Worm (Caenorhabditis elegans): ENCODE measurements around the gene F13E9.16.
A peak's percentile ranks its signal among the peaks of the same experiment; 100 is the strongest.

The F13E9.16 gene

ce11 chrIV:10933062-10933552 lies 45.9 kb upstream of the F13E9.16 start, which contains the start of the genes dnc-1 and lsm-7 (continued):
- no peak for TF ChIP-seq sptf-1 (tag; optimal IDR thresholded peaks at IDR 0.05)
- peak in 1 of 2 experiments; percentile 3 for TF ChIP-seq egl-27 (tag; optimal IDR thresholded peaks at IDR 0.05)
- TF ChIP-seq tlp-1 (tag; optimal IDR thresholded peaks at IDR 0.05), result no peak
- TF ChIP-seq nhr-12 (tag; optimal IDR thresholded peaks at IDR 0.05), result no peak
- TF ChIP-seq ceh-82 (tag; optimal IDR thresholded peaks at IDR 0.05), result peak; percentile 53 to 73 (median 63)
- TF ChIP-seq mep-1 (tag; optimal IDR thresholded peaks at IDR 0.05), result peak; percentile 86
- TF ChIP-seq nhr-19 (GFP tag; conservative IDR thresholded peaks at IDR 0.05), result peak; percentile 50
- TF ChIP-seq lin-15B (tag; optimal IDR thresholded peaks at IDR 0.05), result peak; percentile 49

DNA sequence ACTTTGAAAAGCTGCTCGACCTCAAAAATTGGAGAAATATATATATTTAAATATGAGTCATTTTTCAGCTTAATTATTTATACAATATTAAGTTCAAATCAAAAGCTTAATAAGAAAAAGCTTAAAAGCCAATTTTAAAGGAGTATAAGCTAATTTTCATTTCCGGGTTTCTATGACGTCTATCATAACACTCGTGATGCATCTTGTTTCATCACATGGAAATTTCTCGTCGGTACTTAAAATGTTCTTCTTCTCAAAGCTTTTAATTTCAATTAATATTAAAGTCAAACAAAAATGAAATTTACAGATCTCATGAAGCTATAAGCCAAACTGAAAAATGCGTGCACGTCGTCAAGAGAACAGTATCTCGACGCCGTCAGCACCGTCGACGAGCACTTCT lies 32.6 kb upstream of the F13E9.16 start, which contains the start of gene rbr-2:
rbr-2 (plus strand) TSS at position 301 of the 400 bp plus-strand sequence.
- no peak for TF ChIP-seq nhr-85 (tag)
- no peak for TF ChIP-seq isw-1 (GFP tag; IDR thresholded peaks at IDR 0.05)
- no peak for TF ChIP-seq fkh-4 (tag; optimal IDR thresholded peaks at IDR 0.05; ENCODE audit: borderline replicate concordance)
- no peak for TF ChIP-seq elt-3 (tag; optimal IDR thresholded peaks at IDR 0.05)
- no peak for TF ChIP-seq nhr-28 (tag; optimal IDR thresholded peaks at IDR 0.05)
- no peak for TF ChIP-seq sup-37 (GFP tag; optimal IDR thresholded peaks at IDR 0.05)
- TF ChIP-seq hlh-17 (GFP tag; optimal IDR thresholded peaks at IDR 0.05; ENCODE audit: borderline replicate concordance), result no peak
- no peak for TF ChIP-seq C34B4.2 (tag; optimal IDR thresholded peaks at IDR 0.05)
- no peak for TF ChIP-seq hlh-4 (tag; optimal IDR thresholded peaks at IDR 0.05)
- no peak for TF ChIP-seq nhr-12 (tag; optimal IDR thresholded peaks at IDR 0.05)
- no peak for TF ChIP-seq nhr-84 (tag; optimal IDR thresholded peaks at IDR 0.05)
- no peak for TF ChIP-seq sptf-1 (tag; optimal IDR thresholded peaks at IDR 0.05)
- TF ChIP-seq lin-35 (GFP tag; optimal IDR thresholded peaks at IDR 0.05), result no peak
- no peak for TF ChIP-seq vab-15 (tag; optimal IDR thresholded peaks at IDR 0.05)
- TF ChIP-seq ama-1 (optimal IDR thresholded peaks at IDR 0.05), result no peak
- TF ChIP-seq pqm-1 (tag; optimal IDR thresholded peaks at IDR 0.05), result no peak
- TF ChIP-seq lin-15B (tag; optimal IDR thresholded peaks at IDR 0.05), result no peak

DNA sequence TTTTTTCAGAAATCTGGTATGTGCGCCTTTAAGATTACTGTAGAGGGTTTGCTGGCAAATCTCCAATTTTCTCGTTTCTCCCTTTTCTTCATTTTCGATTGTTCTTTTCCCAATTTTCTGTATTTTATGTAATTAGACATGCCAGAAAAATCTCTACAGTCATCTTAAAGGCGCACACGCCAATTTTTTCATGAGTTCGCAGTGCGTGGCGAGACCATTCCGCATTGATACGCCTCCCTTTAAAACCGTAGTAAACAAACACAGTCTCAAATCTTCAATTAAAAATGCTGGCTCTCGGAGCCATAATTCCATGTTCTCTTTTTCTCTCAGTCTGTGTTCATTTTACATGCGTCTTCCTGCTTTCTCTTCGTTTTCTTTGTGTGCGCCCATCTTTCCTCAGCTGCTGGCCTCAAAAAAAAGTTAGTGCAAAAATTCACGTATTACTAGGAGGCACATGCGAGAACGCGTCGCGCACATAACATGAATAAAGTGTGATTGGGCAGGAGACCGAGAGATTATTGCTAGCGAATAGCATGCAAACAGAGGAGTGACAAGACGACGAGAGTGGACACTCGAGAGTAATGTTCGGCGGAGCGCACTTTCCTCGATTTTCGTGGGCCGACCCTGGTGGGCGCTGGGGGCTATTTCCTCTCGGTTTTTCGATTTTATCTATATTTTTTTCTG lies 31.8 kb upstream of the F13E9.16 start:
- no peak for TF ChIP-seq ceh-90 (tag; optimal IDR thresholded peaks at IDR 0.05)
- TF ChIP-seq ama-1 (optimal IDR thresholded peaks at IDR 0.05), result no peak
- peak; percentile 75 for TF ChIP-seq nhr-77 (tag; optimal IDR thresholded peaks at IDR 0.05)
- peak; percentile 40; the same call in 1 of the 2 replicates for TF ChIP-seq grh-1 (GFP tag; IDR thresholded peaks at IDR 0.05)
- peak; percentile 22 for TF ChIP-seq pag-3 (tag; optimal IDR thresholded peaks at IDR 0.05; ENCODE audit: borderline replicate concordance, insufficient read depth)
- peak; percentile 78 to 88 for TF ChIP-seq efl-1 (optimal IDR thresholded peaks at IDR 0.05)
- TF ChIP-seq efl-1 (GFP tag; optimal IDR thresholded peaks at IDR 0.05 in 1 of 2), result peak; percentile 60 to 93
- no peak for TF ChIP-seq zag-1 (tag; optimal IDR thresholded peaks at IDR 0.05)
- TF ChIP-seq fkh-10 (GFP tag; optimal IDR thresholded peaks at IDR 0.05), result peak; percentile 5
- TF ChIP-seq alr-1 (tag; optimal IDR thresholded peaks at IDR 0.05; ENCODE audit: borderline replicate concordance), result no peak
- TF ChIP-seq unc-62 (GFP tag; optimal IDR thresholded peaks at IDR 0.05), result no peak
- TF ChIP-seq snu-23 (GFP tag; optimal IDR thresholded peaks at IDR 0.05), result peak; percentile 91
- TF ChIP-seq hlh-17 (GFP tag; optimal IDR thresholded peaks at IDR 0.05; ENCODE audit: borderline replicate concordance), result no peak
- TF ChIP-seq irx-1 (tag; optimal IDR thresholded peaks at IDR 0.05), result peak; percentile 72
- peak; percentile 67 for TF ChIP-seq lin-15B (tag; optimal IDR thresholded peaks at IDR 0.05)
- TF ChIP-seq lin-14 (GFP tag; optimal IDR thresholded peaks at IDR 0.05), result peak; percentile 99
- peak; percentile 57 for TF ChIP-seq elt-2 (tag; optimal IDR thresholded peaks at IDR 0.05)
- no peak for TF ChIP-seq nhr-76 (tag; optimal IDR thresholded peaks at IDR 0.05)
- TF ChIP-seq C04F5.9 (tag; optimal IDR thresholded peaks at IDR 0.05), result no peak
- TF ChIP-seq egl-27 (tag; optimal IDR thresholded peaks at IDR 0.05), result peak in 1 of 2 experiments; percentile 63
- no peak for TF ChIP-seq nhr-28 (tag; optimal IDR thresholded peaks at IDR 0.05)
- TF ChIP-seq ceh-63 (GFP tag; optimal IDR thresholded peaks at IDR 0.05), result no peak
- no peak for TF ChIP-seq F16B12.6 (tag; optimal IDR thresholded peaks at IDR 0.05)
- TF ChIP-seq rnt-1 (tag; optimal IDR thresholded peaks at IDR 0.05), result peak; percentile 70
- TF ChIP-seq nhr-84 (tag; optimal IDR thresholded peaks at IDR 0.05), result no peak
- peak; percentile 45 for TF ChIP-seq jun-1 (tag; optimal IDR thresholded peaks at IDR 0.05)
- peak; percentile 81 for TF ChIP-seq mep-1 (tag; optimal IDR thresholded peaks at IDR 0.05)
- peak; percentile 51 for TF ChIP-seq unc-130 (tag; optimal IDR thresholded peaks at IDR 0.05)
- peak; percentile 48 for TF ChIP-seq aha-1 (tag; optimal IDR thresholded peaks at IDR 0.05)
- peak; percentile 92 for TF ChIP-seq nhr-20 (tag; optimal IDR thresholded peaks at IDR 0.05)
- TF ChIP-seq unc-30 (tag; optimal IDR thresholded peaks at IDR 0.05), result no peak
- TF ChIP-seq swsn-7 (tag; optimal IDR thresholded peaks at IDR 0.05), result peak; percentile 85

Measured in whole organism, L1 larva.